Worm (Caenorhabditis elegans) whole organism, L2 larva: ENCODE data around the gene dnj-11.
A peak's percentile ranks its signal among the peaks of the same experiment; 100 is the strongest.
"Not testable (repeated sequence)": the region's sequence is repeated elsewhere in the genome, so short reads cannot be mapped to it uniquely, and the experiment has no call there.

Experiments used
- C34F6.9 ChIP-seq: fragments of 150-350 bp; optimal IDR thresholded peaks from 2 replicates; lab custom pipeline; 2014; ENCODE audit warnings: missing biosample characterization, missing genetic modification characterization
- F13H6.1 ChIP-seq: sonication (generic microtip); optimal IDR thresholded peaks from 2 replicates; lab custom pipeline; 2016; ENCODE audit warnings: missing genetic modification characterization, missing compliant biosample characterization
- Y55F3AM.14 ChIP-seq: fragments of 200-800 bp; sonication (Bioruptor generic); optimal IDR thresholded peaks from 2 replicates; lab custom pipeline; 2018; ENCODE audit warnings: mild to moderate bottlenecking, missing genetic modification characterization, missing compliant biosample characterization
- ZK546.5 ChIP-seq: sonication (generic microtip); optimal IDR thresholded peaks from 2 replicates; lab custom pipeline; 2017; ENCODE audit warnings: missing biosample characterization, missing genetic modification characterization
- alr-1 ChIP-seq: fragments of 150-350 bp; optimal IDR thresholded peaks from 2 replicates; lab custom pipeline; 2014; ENCODE audit warnings: missing biosample characterization, missing genetic modification characterization
- aly-2 ChIP-seq: fragments of 150-350 bp; optimal IDR thresholded peaks from 2 replicates; lab custom pipeline; 2014; ENCODE audit warnings: missing biosample characterization, missing genetic modification characterization
- ama-1 ChIP-seq: fragments of 150-350 bp; optimal IDR thresholded peaks from 2 replicates; lab custom pipeline; 2018; ENCODE audit warnings: inconsistent platforms
- ceh-16 ChIP-seq: fragments of 150-350 bp; optimal IDR thresholded peaks from 2 replicates; lab custom pipeline; 2014; ENCODE audit warnings: missing biosample characterization, missing genetic modification characterization
- crh-2 ChIP-seq: sonication (generic microtip); optimal IDR thresholded peaks from 2 replicates; lab custom pipeline; 2017; ENCODE audit warnings: missing biosample characterization, missing genetic modification characterization
- elt-1 ChIP-seq: fragments of 150-350 bp; optimal IDR thresholded peaks from 2 replicates; lab custom pipeline; 2014; ENCODE audit warnings: missing biosample characterization, missing genetic modification characterization
- elt-3 ChIP-seq: sonication (generic microtip); optimal IDR thresholded peaks from 2 replicates; lab custom pipeline; 2017; ENCODE audit warnings: missing biosample characterization, missing genetic modification characterization
- fos-1 ChIP-seq: fragments of 150-350 bp; optimal IDR thresholded peaks from 2 replicates; lab custom pipeline; 2014; ENCODE audit warnings: missing biosample characterization, missing genetic modification characterization
- gmeb-1 ChIP-seq: fragments of 150-350 bp; optimal IDR thresholded peaks from 2 replicates; lab custom pipeline; 2014; ENCODE audit warnings: missing biosample characterization, missing genetic modification characterization
- lin-11 ChIP-seq: fragments of 150-350 bp; sonication (generic microtip); optimal IDR thresholded peaks from 2 replicates; lab custom pipeline; 2014; ENCODE audit warnings: missing biosample characterization, missing genetic modification characterization, inconsistent platforms, mixed read lengths
- lin-13 ChIP-seq: fragments of 150-350 bp; optimal IDR thresholded peaks from 2 replicates; lab custom pipeline; 2014; ENCODE audit warnings: missing biosample characterization, missing genetic modification reagents, missing genetic modification characterization
- mbf-1 ChIP-seq: sonication (generic microtip); optimal IDR thresholded peaks from 2 replicates; lab custom pipeline; 2017; ENCODE audit warnings: missing biosample characterization, missing genetic modification characterization
- mdl-1 ChIP-seq, 2 experiments: fragments of 150-350 bp in 1 of 2; sonication (generic microtip) in 1 of 2; optimal IDR thresholded peaks; 2 replicates each; lab custom pipeline; 2017; ENCODE audit warnings: missing biosample characterization in 2 of 2, missing genetic modification characterization in 2 of 2
- nhr-10 ChIP-seq: sonication (generic microtip); optimal IDR thresholded peaks from 2 replicates; lab custom pipeline; 2017; ENCODE audit warnings: missing biosample characterization, missing genetic modification characterization
- nhr-11 ChIP-seq: fragments of 150-350 bp; optimal IDR thresholded peaks from 2 replicates; lab custom pipeline; 2014; ENCODE audit warnings: missing biosample characterization, missing genetic modification characterization
- nhr-129 ChIP-seq: fragments of 150-350 bp; optimal IDR thresholded peaks from 2 replicates; lab custom pipeline; 2014; ENCODE audit warnings: missing biosample characterization, missing genetic modification characterization
- nhr-21 ChIP-seq: fragments of 150-350 bp; optimal IDR thresholded peaks from 2 replicates; lab custom pipeline; 2014; ENCODE audit warnings: missing biosample characterization, missing genetic modification characterization
- nhr-23 ChIP-seq: fragments of 150-350 bp; optimal IDR thresholded peaks from 2 replicates; lab custom pipeline; 2014; ENCODE audit warnings: missing biosample characterization, missing genetic modification reagents, missing genetic modification characterization
- nhr-25 ChIP-seq: fragments of 150-350 bp; sonication (generic microtip); optimal IDR thresholded peaks from 3 replicates; lab custom pipeline; 2014; ENCODE audit warnings: missing biosample characterization, missing genetic modification characterization
- nhr-6 ChIP-seq: fragments of 150-350 bp; optimal IDR thresholded peaks from 2 replicates; lab custom pipeline; 2014; ENCODE audit warnings: missing biosample characterization, missing genetic modification characterization
- sem-4 ChIP-seq: fragments of 150-350 bp; optimal IDR thresholded peaks from 2 replicates; lab custom pipeline; 2014; ENCODE audit warnings: missing biosample characterization, missing genetic modification reagents, missing genetic modification characterization
- sma-9 ChIP-seq, 2 experiments: fragments of 150-350 bp in 1 of 2; sonication (generic microtip) in 1 of 2; optimal IDR thresholded peaks; 2 replicates each; lab custom pipeline; 2014 to 2016; ENCODE audit warnings: missing genetic modification characterization in 2 of 2, mild to moderate bottlenecking in 1 of 2, missing biosample characterization in 1 of 2, missing compliant biosample characterization in 1 of 2, missing genetic modification reagents in 1 of 2, moderate library complexity in 1 of 2
- snpc-4 ChIP-seq: fragments of 150-350 bp; optimal IDR thresholded peaks from 2 replicates; lab custom pipeline; 2014; ENCODE audit warnings: missing biosample characterization, missing genetic modification characterization
- unc-39 ChIP-seq: fragments of 150-350 bp; optimal IDR thresholded peaks from 2 replicates; lab custom pipeline; 2014; ENCODE audit warnings: missing biosample characterization, missing genetic modification characterization
- unc-55 ChIP-seq: fragments of 150-350 bp; sonication (generic microtip); optimal IDR thresholded peaks from 3 replicates; lab custom pipeline; 2014; ENCODE audit warnings: missing biosample characterization, missing genetic modification reagents, missing genetic modification characterization
- ztf-11 ChIP-seq: sonication (generic microtip); optimal IDR thresholded peaks from 2 replicates; lab custom pipeline; 2017; ENCODE audit warnings: missing biosample characterization, missing genetic modification characterization
- ztf-4 ChIP-seq: fragments of 150-350 bp; optimal IDR thresholded peaks from 2 replicates; lab custom pipeline; 2014; ENCODE audit warnings: missing biosample characterization, missing genetic modification characterization

Gene dnj-11

ce11 chrIV:6582604-6583003 lies 3.1 kb upstream of the dnj-11 start, which contains the start of gene odr-8:
TSS of gene odr-8 (minus strand) at chrIV:6582704.
- no peak for TF ChIP-seq nhr-11 (tag; lab: Kevin White, UChicago)
- no peak for TF ChIP-seq nhr-10
- TF ChIP-seq ztf-11 (tag; lab: Kevin White, UChicago), result no peak
- no peak for TF ChIP-seq crh-2 (tag; lab: Kevin White, UChicago)
- no peak for TF ChIP-seq unc-55 (GFP tag; lab: Kevin White, UChicago)
- TF ChIP-seq F13H6.1 (tag; lab: Kevin White, UChicago), result no peak
- TF ChIP-seq elt-3 (tag; lab: Kevin White, UChicago), result no peak
- TF ChIP-seq aly-2 (tag; lab: Kevin White, UChicago), result no peak
- TF ChIP-seq lin-11 (tag; lab: Kevin White, UChicago), result no peak
- no peak for TF ChIP-seq snpc-4
- no peak for TF ChIP-seq mbf-1
- no peak for TF ChIP-seq nhr-21 (tag; lab: Kevin White, UChicago)
- no peak for TF ChIP-seq gmeb-1 (tag; lab: Kevin White, UChicago)
- no peak for TF ChIP-seq alr-1
- TF ChIP-seq, all 48 proteins: peak for 0

- TF ChIP-seq fos-1 (tag; lab: Kevin White, UChicago) (no peak), sma-9 (GFP tag; optimal IDR thresholded peaks at IDR 0.05; lab: Kevin White, UChicago) (no peak), sma-9 (tag; optimal IDR thresholded peaks at IDR 0.05; lab: Kevin White, UChicago) (no peak), ztf-4 (no peak), gmeb-1 (tag; lab: Kevin White, UChicago) (no peak), sem-4 (tag; lab: Kevin White, UChicago) (no peak), C34F6.9 (tag; lab: Kevin White, UChicago) (no peak), nhr-129 (no peak), nhr-21 (tag; lab: Kevin White, UChicago) (no peak), unc-55 (GFP tag; lab: Kevin White, UChicago) (no peak), Y55F3AM.14 (no peak), lin-13 (GFP tag; lab: Kevin White, UChicago) (no peak), ZK546.5 (no peak)
These were observed 2.5 kb downstream of the dnj-11 start for ce11 chrIV:6588080-6588613.

DNA sequence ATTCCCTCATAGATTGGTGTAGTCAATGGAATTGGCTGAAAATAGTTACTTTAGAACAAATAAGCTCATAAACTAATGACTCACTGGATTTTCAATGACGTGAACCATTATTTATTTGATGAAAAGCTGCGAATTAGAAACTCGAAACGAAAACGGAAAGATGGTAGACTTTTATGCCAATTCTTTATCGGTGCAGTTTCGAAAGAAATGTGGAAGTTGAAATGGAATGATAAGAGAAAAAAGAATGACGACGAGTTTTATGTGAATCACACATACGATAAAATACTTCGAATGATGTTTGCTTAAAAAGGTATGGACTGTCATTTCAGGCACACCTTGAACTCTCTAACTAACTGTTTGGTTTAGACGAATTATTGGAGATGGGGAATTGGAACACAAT lies 4.4 kb downstream of the dnj-11 start, which contains the start of the genes lec-11 and irld-7:
TSS of gene lec-11 (minus strand) at position 126 of the 400 bp plus-strand sequence.
TSS of gene irld-7 (plus strand) at position 332 of the 400 bp plus-strand sequence.
- TF ChIP-seq nhr-21 (tag; lab: Kevin White, UChicago), result no peak
- TF ChIP-seq gmeb-1 (tag; lab: Kevin White, UChicago), result no peak
- TF ChIP-seq Y55F3AM.14, result no peak
- TF ChIP-seq sma-9 (GFP tag; optimal IDR thresholded peaks at IDR 0.05; lab: Kevin White, UChicago), result peak; percentile 25
- no peak for TF ChIP-seq sma-9 (tag; optimal IDR thresholded peaks at IDR 0.05; lab: Kevin White, UChicago)
- TF ChIP-seq fos-1 (tag; lab: Kevin White, UChicago), result peak; percentile 93
- no peak for TF ChIP-seq snpc-4

- TF ChIP-seq nhr-129; lin-11 (tag; lab: Kevin White, UChicago); mdl-1 (tag; optimal IDR thresholded peaks at IDR 0.05; lab: Kevin White, UChicago): not testable (repeated sequence)
These were observed 5.5 kb downstream of the dnj-11 start, which contains the start of the genes nspb-1 and nspb-2 for ce11 chrIV:6591010-6591746. TSS of gene nspb-1 (minus strand) at chrIV:6591110. TSS of gene nspb-2 (plus strand) at chrIV:6591696.

ce11 chrIV:6594871-6595270 lies 9.2 kb downstream of the dnj-11 start, which contains the start of gene nspb-3:
TSS of gene nspb-3 (minus strand) at chrIV:6594971.
- TF ChIP-seq elt-1 (tag; lab: Kevin White, UChicago); nhr-10; nhr-129: not testable (repeated sequence)

ce11 chrIV:6595912-6596311 lies 10.2 kb downstream of the dnj-11 start, which contains the start of gene F38A5.22:
TSS of gene F38A5.22 (minus strand) at chrIV:6595940.
- no peak for TF ChIP-seq nhr-10

DNA sequence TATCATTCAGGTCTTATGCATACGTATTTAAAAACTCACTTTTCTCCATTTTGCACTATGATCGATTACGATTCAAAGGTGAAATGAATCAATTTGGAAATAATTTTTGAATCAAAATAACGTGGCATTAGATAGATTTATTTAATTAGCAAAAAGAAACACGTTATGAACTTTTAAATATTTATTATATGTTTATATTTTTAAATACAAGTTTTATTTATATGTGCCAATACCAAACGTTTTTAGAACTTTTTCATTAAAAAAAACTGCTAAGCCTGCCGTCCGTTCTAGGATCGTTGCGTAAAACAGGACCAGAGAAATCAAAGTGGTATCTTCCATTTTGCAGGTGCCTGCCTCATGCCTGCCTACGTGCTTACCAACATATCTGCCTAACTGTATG lies 11.6 kb downstream of the dnj-11 start, which contains the start of gene F38A5.6:
TSS of gene F38A5.6 (minus strand) at position 101 of the 400 bp plus-strand sequence.
- no peak for TF ChIP-seq ZK546.5
- TF ChIP-seq ceh-16, result no peak
- no peak for TF ChIP-seq lin-13 (GFP tag; lab: Kevin White, UChicago)
- no peak for TF ChIP-seq crh-2 (tag; lab: Kevin White, UChicago)
- no peak for TF ChIP-seq mdl-1 (tag; optimal IDR thresholded peaks at IDR 0.05; lab: Kevin White, UChicago)
- TF ChIP-seq nhr-25, result no peak
- TF ChIP-seq nhr-23 (tag; lab: Kevin White, UChicago), result no peak
- no peak for TF ChIP-seq nhr-21 (tag; lab: Kevin White, UChicago)
- no peak for TF ChIP-seq aly-2 (tag; lab: Kevin White, UChicago)
- no peak for TF ChIP-seq ama-1 (lab: Kevin White, UChicago)
- TF ChIP-seq nhr-6 (tag; lab: Kevin White, UChicago), result no peak
- no peak for TF ChIP-seq alr-1
- TF ChIP-seq lin-11 (tag; lab: Kevin White, UChicago), result no peak
- TF ChIP-seq nhr-11 (tag; lab: Kevin White, UChicago), result no peak
- TF ChIP-seq unc-39 (tag; lab: Kevin White, UChicago), result no peak
